Worm (Caenorhabditis elegans) whole organism, L1 larva: ENCODE data around the gene fahd-1.

ENCODE experiments used
- aly-2 ChIP-seq: fragments of 150-350 bp; optimal IDR thresholded peaks from 2 replicates; lab custom pipeline; 2014; ENCODE audit warnings: missing biosample characterization, missing genetic modification characterization
- efl-1 ChIP-seq, 4 experiments: fragments of 150-350 bp; optimal IDR thresholded peaks in 3 of 4; peaks in 1 of 4; 1 replicate in 1 of 4; 2 replicates in 3 of 4; lab custom pipeline; 2014; ENCODE audit warnings: missing biosample characterization in 2 of 4, missing genetic modification characterization in 2 of 4, missing genetic modification reagents in 2 of 4
- lin-14 ChIP-seq: fragments of 200-800 bp; sonication (Bioruptor generic); optimal IDR thresholded peaks from 2 replicates; lab custom pipeline; 2018; ENCODE audit warnings: mild to moderate bottlenecking, missing genetic modification characterization, moderate library complexity, missing compliant biosample characterization

DNA sequence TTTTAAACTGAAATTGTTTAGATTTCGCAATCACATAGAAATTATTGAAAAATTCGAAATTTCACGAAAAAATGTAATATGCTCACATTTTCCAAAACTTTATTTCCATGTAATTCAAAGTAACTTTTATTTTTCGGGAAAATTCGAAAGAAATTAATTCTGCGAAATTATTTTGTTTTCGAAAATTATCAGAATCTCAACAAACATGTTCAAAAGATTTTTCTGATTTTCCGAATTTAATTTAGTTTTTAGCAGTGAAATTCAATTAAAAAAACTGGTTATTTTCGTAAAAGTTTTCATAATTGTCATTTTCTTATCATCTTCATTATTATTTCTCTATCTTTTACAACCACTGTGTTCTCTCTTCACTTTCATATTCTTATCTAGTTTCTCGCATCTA, 41.2 kb downstream of the fahd-1 start, which contains the start of gene ran-2:
- no peak for TF ChIP-seq lin-14 (GFP tag; lab: Kevin White, UChicago)
- TF ChIP-seq efl-1 (optimal IDR thresholded peaks at IDR 0.05; lab: Kevin White, UChicago) = no peak
- no peak for TF ChIP-seq efl-1 (GFP tag; optimal IDR thresholded peaks at IDR 0.05 in 1 of 2; lab: Kevin White, UChicago)
- TF ChIP-seq aly-2 (tag; lab: Kevin White, UChicago) = no peak
